Worm (Caenorhabditis elegans): ENCODE results near the gene Y54G2A.40.

- TF ChIP-seq unc-39 (tag; optimal IDR thresholded peaks at IDR 0.05): no peak
- no peak for TF ChIP-seq nhr-76 (tag; optimal IDR thresholded peaks at IDR 0.05)
- no peak for TF ChIP-seq nhr-11 (tag; optimal IDR thresholded peaks at IDR 0.05)
- no peak for TF ChIP-seq lin-39 (tag; optimal IDR thresholded peaks at IDR 0.05)
- no peak for TF ChIP-seq nhr-77 (tag; optimal IDR thresholded peaks at IDR 0.05)
- no peak for TF ChIP-seq egl-27 (tag; optimal IDR thresholded peaks at IDR 0.05)
- TF ChIP-seq mdl-1 (tag; optimal IDR thresholded peaks at IDR 0.05): no peak
- TF ChIP-seq pqm-1 (tag; optimal IDR thresholded peaks at IDR 0.05): no peak
- TF ChIP-seq mml-1 (tag; optimal IDR thresholded peaks at IDR 0.05): no peak
- no peak for TF ChIP-seq unc-62 (GFP tag; optimal IDR thresholded peaks at IDR 0.05)
These were observed 4.1 kb upstream of the Y54G2A.40 start, which contains the start of gene clec-84 for ce11 chrIV:2842162-2842561.
